Worm (Caenorhabditis elegans): Measurements from ENCODE around the gene ddo-2.

- TF ChIP-seq med-1 (GFP tag; optimal IDR thresholded peaks at IDR 0.05; ENCODE audit: insufficient read depth): no peak
- TF ChIP-seq flt-1 (GFP tag; IDR thresholded peaks at IDR 0.05): no peak
- TF ChIP-seq ztf-29 (GFP tag; IDR thresholded peaks at IDR 0.05): no peak
- no peak for TF ChIP-seq tab-1 (GFP tag; IDR thresholded peaks at IDR 0.05)
- TF ChIP-seq klf-2 (GFP tag; conservative IDR thresholded peaks at IDR 0.05): no peak
- no peak for TF ChIP-seq T22C8.4 (GFP tag; IDR thresholded peaks at IDR 0.05)
These were observed 32.0 kb downstream of the ddo-2 start for ce11 chrV:7403501-7403900.
